Fruit fly (Drosophila melanogaster): ENCODE results near the gene CG13068.

dm6 chr3L:16288322-16288721, 19.1 kb downstream of the CG13068 start, which contains the start of gene CG13046:
- TF ChIP-seq CTCF (optimal IDR thresholded peaks at IDR 0.05) (no peak), CG8478 (optimal IDR thresholded peaks at IDR 0.05) (no peak)

Measured in S2 (cell line).